Worm (Caenorhabditis elegans): ENCODE data around the gene fipr-1.
A peak's percentile ranks its signal among the peaks of the same experiment; 100 is the strongest.

The fipr-1 gene

DNA sequence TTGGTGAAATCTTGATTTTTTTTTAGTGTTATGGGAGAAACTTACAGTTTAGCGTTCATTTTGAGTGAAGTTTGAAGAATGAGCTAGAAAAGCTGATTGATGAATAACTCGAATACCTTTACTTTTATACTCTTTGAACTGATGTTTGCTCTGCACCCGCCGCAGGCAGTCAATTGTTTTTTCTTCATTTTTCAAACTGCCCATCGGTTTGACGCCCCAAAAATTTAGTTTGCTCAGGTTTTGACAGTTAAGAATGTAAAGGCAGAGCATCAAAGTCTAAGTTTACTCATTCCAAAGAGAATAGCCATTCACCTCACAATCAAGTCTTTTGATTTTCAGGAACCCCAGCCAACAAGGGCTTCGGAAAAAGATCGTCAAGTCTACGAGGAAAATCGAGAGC, at the start of gene fipr-1:
fipr-1 (minus strand) TSS at position 101 of the 400 bp plus-strand sequence.
- TF ChIP-seq klf-2 (GFP tag; conservative IDR thresholded peaks at IDR 0.05) (no peak), ref-1 (GFP tag; conservative IDR thresholded peaks at IDR 0.05) (no peak), T22C8.4 (GFP tag; IDR thresholded peaks at IDR 0.05) (no peak), ztf-23 (GFP tag; IDR thresholded peaks at IDR 0.05) (no peak), flt-1 (GFP tag; IDR thresholded peaks at IDR 0.05) (no peak)

DNA sequence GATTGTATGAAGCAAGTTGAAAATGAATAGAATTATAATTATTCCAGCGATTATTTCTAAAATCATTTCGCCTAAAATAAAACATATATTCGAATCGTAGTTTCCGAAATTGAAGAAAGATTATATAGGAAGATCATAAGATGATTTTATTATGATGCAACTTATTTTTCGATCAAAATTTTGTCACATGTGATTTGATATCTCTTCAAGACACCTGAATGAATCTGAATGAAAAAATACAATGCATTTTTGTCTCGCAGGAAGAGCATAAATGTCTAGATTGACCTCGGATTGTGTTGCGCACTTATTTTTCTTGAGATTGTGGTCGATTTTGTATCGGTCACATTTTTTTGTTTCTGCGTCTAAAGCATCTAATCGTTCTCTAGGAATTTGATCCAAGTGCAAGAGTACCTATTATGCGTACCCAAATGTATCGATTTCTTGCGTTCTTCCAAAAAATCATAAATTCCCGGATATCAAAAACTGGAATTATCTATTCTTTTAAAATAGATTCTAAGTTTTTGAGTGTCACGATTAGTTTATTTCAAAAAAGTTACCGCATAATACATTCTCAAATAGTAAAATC, 49.0 kb upstream of the fipr-1 start, which contains the start of gene hrg-2:
hrg-2 (minus strand) TSS at position 98 of the 586 bp plus-strand sequence.
- TF ChIP-seq T22C8.4 (GFP tag; IDR thresholded peaks at IDR 0.05), result no peak
- TF ChIP-seq ref-1 (GFP tag; conservative IDR thresholded peaks at IDR 0.05), result no peak
- no peak for TF ChIP-seq ztf-23 (GFP tag; IDR thresholded peaks at IDR 0.05)
- no peak for TF ChIP-seq flt-1 (GFP tag; IDR thresholded peaks at IDR 0.05)

- TF ChIP-seq cog-1 (tag; optimal IDR thresholded peaks at IDR 0.05) (no peak), ztf-29 (GFP tag; IDR thresholded peaks at IDR 0.05) (no peak), ztf-23 (GFP tag; IDR thresholded peaks at IDR 0.05) (no peak)
Observed at ce11 chrV:12408996-12409395, 47.5 kb upstream of the fipr-1 start.

ce11 chrV:12408525-12408924, 47.0 kb upstream of the fipr-1 start, which contains the start of gene cdr-4:
cdr-4 (minus strand) TSS chrV:12408625.
- no peak for TF ChIP-seq cog-1 (tag; optimal IDR thresholded peaks at IDR 0.05)
- no peak for TF ChIP-seq med-1 (GFP tag; optimal IDR thresholded peaks at IDR 0.05; ENCODE audit: insufficient read depth)
- no peak for TF ChIP-seq ref-1 (GFP tag; conservative IDR thresholded peaks at IDR 0.05)
- no peak for TF ChIP-seq ztf-29 (GFP tag; IDR thresholded peaks at IDR 0.05)
- no peak for TF ChIP-seq flt-1 (GFP tag; IDR thresholded peaks at IDR 0.05)
- TF ChIP-seq T22C8.4 (GFP tag; IDR thresholded peaks at IDR 0.05), result no peak
- no peak for TF ChIP-seq ztf-23 (GFP tag; IDR thresholded peaks at IDR 0.05)
- TF ChIP-seq klf-2 (GFP tag; conservative IDR thresholded peaks at IDR 0.05), result no peak
- no peak for TF ChIP-seq tab-1 (GFP tag; IDR thresholded peaks at IDR 0.05)

ce11 chrV:12406514-12406913, 45.0 kb upstream of the fipr-1 start:
- TF ChIP-seq klf-2 (GFP tag; conservative IDR thresholded peaks at IDR 0.05) (0 out of 2 replicates have a peak, but pooled peaks have one; percentile 14), flt-1 (GFP tag; IDR thresholded peaks at IDR 0.05) (no peak)

DNA sequence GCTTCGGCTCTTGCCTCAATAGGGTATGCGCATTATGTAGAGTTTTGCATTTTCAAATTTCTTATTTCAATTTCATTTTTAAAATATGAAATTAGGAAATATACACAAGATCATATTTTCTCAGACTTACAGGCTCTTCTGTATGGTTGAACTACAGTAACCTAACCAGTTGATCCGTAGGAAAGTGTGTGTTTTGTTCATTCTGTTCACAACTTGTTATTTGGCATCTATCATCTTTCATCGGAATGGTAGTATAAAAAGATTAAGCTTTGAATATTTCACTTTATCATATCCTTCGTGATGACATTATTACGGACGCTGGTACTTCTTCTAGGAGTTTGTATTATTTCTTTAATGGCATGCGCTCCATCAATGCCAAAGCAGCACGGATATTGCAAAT, 44.4 kb upstream of the fipr-1 start, which contains the start of gene K01D12.10:
K01D12.10 (plus strand) TSS at position 301 of the 400 bp plus-strand sequence.
- TF ChIP-seq ztf-23 (GFP tag; IDR thresholded peaks at IDR 0.05), result no peak
- no peak for TF ChIP-seq klf-2 (GFP tag; conservative IDR thresholded peaks at IDR 0.05)
- TF ChIP-seq med-1 (GFP tag; optimal IDR thresholded peaks at IDR 0.05; ENCODE audit: insufficient read depth), result no peak
- TF ChIP-seq tab-1 (GFP tag; IDR thresholded peaks at IDR 0.05), result no peak
- no peak for TF ChIP-seq ztf-29 (GFP tag; IDR thresholded peaks at IDR 0.05)
- no peak for TF ChIP-seq cog-1 (tag; optimal IDR thresholded peaks at IDR 0.05)
- no peak for TF ChIP-seq T22C8.4 (GFP tag; IDR thresholded peaks at IDR 0.05)
- TF ChIP-seq ref-1 (GFP tag; conservative IDR thresholded peaks at IDR 0.05), result no peak

- TF ChIP-seq tab-1 (GFP tag; IDR thresholded peaks at IDR 0.05) (no peak), T22C8.4 (GFP tag; IDR thresholded peaks at IDR 0.05) (no peak), flt-1 (GFP tag; IDR thresholded peaks at IDR 0.05) (no peak), med-1 (GFP tag; optimal IDR thresholded peaks at IDR 0.05; ENCODE audit: insufficient read depth) (no peak), ztf-23 (GFP tag; IDR thresholded peaks at IDR 0.05) (no peak), ztf-29 (GFP tag; IDR thresholded peaks at IDR 0.05) (no peak), cog-1 (tag; optimal IDR thresholded peaks at IDR 0.05) (no peak), ref-1 (GFP tag; conservative IDR thresholded peaks at IDR 0.05) (no peak), klf-2 (GFP tag; conservative IDR thresholded peaks at IDR 0.05) (no peak)
Observed at ce11 chrV:12404544-12404943, 43.0 kb upstream of the fipr-1 start, which contains the start of gene K01D12.9. K01D12.9 (minus strand) TSS chrV:12404644.

DNA sequence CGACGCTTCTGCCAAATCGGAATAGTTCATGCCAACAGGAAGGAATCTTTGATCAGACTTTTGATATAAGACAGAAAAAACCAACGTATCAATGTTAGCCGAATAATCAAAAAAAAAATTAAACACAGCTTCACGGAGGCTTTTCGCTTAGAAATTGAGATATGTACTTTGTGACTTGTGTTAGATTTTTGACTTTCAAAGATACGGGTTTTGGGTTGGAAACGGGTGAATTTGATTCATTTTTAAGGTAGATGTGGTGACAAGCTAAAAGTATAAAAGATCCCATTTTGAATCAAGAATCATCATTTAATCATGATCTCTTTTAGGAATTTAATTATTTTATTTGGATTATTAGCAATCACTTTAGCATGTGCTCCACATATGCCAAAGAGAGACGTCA, 40.8 kb upstream of the fipr-1 start, which contains the start of gene K01D12.8:
K01D12.8 (plus strand) TSS at position 301 of the 400 bp plus-strand sequence.
- TF ChIP-seq flt-1 (GFP tag; IDR thresholded peaks at IDR 0.05) (no peak), T22C8.4 (GFP tag; IDR thresholded peaks at IDR 0.05) (no peak), ztf-29 (GFP tag; IDR thresholded peaks at IDR 0.05) (no peak), klf-2 (GFP tag; conservative IDR thresholded peaks at IDR 0.05) (no peak), ref-1 (GFP tag; conservative IDR thresholded peaks at IDR 0.05) (no peak), cog-1 (tag; optimal IDR thresholded peaks at IDR 0.05) (no peak), ztf-23 (GFP tag; IDR thresholded peaks at IDR 0.05) (no peak), med-1 (GFP tag; optimal IDR thresholded peaks at IDR 0.05; ENCODE audit: insufficient read depth) (no peak), tab-1 (GFP tag; IDR thresholded peaks at IDR 0.05) (no peak)

ce11 chrV:12401383-12401782, 39.8 kb upstream of the fipr-1 start, which contains the start of gene K01D12.7:
K01D12.7 (minus strand) TSS chrV:12401483.
- no peak for TF ChIP-seq flt-1 (GFP tag; IDR thresholded peaks at IDR 0.05)
- no peak for TF ChIP-seq tab-1 (GFP tag; IDR thresholded peaks at IDR 0.05)
- no peak for TF ChIP-seq cog-1 (tag; optimal IDR thresholded peaks at IDR 0.05)
- TF ChIP-seq ref-1 (GFP tag; conservative IDR thresholded peaks at IDR 0.05), result no peak
- TF ChIP-seq T22C8.4 (GFP tag; IDR thresholded peaks at IDR 0.05), result no peak

DNA sequence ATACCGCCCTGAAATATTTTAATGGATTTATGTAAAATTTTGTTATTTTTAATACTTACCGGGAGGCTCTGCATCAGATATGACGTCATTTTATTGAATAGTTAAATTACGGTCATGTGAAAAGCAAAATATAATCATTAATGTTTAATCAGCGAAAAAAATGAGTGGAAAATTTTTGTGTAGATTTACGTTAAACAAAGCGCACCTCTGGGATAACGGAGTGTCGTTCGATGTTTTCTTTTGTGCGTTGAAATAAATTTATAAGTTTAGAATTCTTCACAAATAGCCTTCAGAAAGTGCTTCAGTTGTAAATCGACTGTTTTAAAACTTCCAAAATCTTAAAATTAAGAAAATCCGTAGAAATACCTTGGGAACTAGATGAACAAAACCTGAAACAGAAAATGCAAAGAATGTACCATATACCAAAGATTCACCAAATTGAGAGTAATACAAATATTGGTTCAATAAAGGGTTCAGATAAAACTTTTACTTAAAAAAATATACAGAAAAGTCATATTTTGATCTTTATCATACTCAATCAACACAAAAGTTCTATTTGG, 39.2 kb upstream of the fipr-1 start, which contains the start of the genes K01D12.20 and miga-1:
K01D12.20 (minus strand) TSS at position 138 of the 560 bp plus-strand sequence.
miga-1 (minus strand) TSS at position 183 of the 560 bp plus-strand sequence.
- TF ChIP-seq cog-1 (tag; optimal IDR thresholded peaks at IDR 0.05) (no peak), T22C8.4 (GFP tag; IDR thresholded peaks at IDR 0.05) (no peak), flt-1 (GFP tag; IDR thresholded peaks at IDR 0.05) (no peak), ref-1 (GFP tag; conservative IDR thresholded peaks at IDR 0.05) (no peak)

Data from whole organism, midembryonic.